Fruit fly (Drosophila melanogaster) whole organism, embryonic: ENCODE measurements around the gene dmrt11E.
A peak's percentile ranks its signal among the peaks of the same experiment; 100 is the strongest.

ENCODE experiments used
- Adf1 ChIP-seq: fragments of 200-800 bp; sonication (Bioruptor generic); IDR thresholded peaks from 2 replicates; pipeline ENCODE4 v1.3.6; 2022; ENCODE audit warnings: missing biosample characterization, missing genetic modification characterization
- Aef1 ChIP-seq: fragments of 200-800 bp; sonication (Bioruptor generic); IDR thresholded peaks from 3 replicates; pipeline ENCODE4 v1.3.6; 2022; ENCODE audit warnings: missing biosample characterization, missing genetic modification characterization
- Atf6 ChIP-seq: fragments of 200-800 bp; sonication (Bioruptor generic); IDR thresholded peaks from 2 replicates; pipeline ENCODE4 v1.3.6; 2022; ENCODE audit warnings: missing biosample characterization, missing genetic modification characterization
- B-H2 ChIP-seq: fragments of 200-800 bp; sonication (Bioruptor generic); optimal IDR thresholded peaks from 2 replicates; lab custom pipeline; 2018; ENCODE audit warnings: missing biosample characterization, mild to moderate bottlenecking, missing genetic modification characterization
- Bteb2 ChIP-seq: fragments of 200-800 bp; sonication (Bioruptor generic); optimal IDR thresholded peaks from 2 replicates; lab custom pipeline; 2016; ENCODE audit warnings: missing biosample characterization, missing genetic modification characterization
- CG1024 ChIP-seq: fragments of 200-800 bp; sonication (Bioruptor generic); IDR thresholded peaks from 2 replicates; pipeline ENCODE4 v1.3.6; 2022; ENCODE audit warnings: missing biosample characterization, missing genetic modification characterization
- CG10543 ChIP-seq: fragments of 200-800 bp; sonication (Bioruptor generic); optimal IDR thresholded peaks from 3 replicates; lab custom pipeline; 2017; ENCODE audit warnings: missing biosample characterization, mild to moderate bottlenecking, missing genetic modification characterization, moderate library complexity
- CG11456 ChIP-seq: fragments of 200-800 bp; sonication (Bioruptor generic); IDR thresholded peaks from 3 replicates; pipeline ENCODE4 v1.3.6; 2022; ENCODE audit warnings: missing biosample characterization, missing genetic modification characterization
- CG12769 ChIP-seq: fragments of 200-800 bp; sonication (Bioruptor generic); optimal IDR thresholded peaks from 2 replicates; lab custom pipeline; 2019; ENCODE audit warnings: missing biosample characterization, mild to moderate bottlenecking, missing genetic modification characterization, moderate library complexity
- CG13287 ChIP-seq: fragments of 200-800 bp; sonication (Bioruptor generic); IDR thresholded peaks from 2 replicates; pipeline ENCODE4 v1.3.6; 2022; ENCODE audit warnings: missing biosample characterization, missing genetic modification characterization; ENCODE audit not compliant: partially characterized antibody
- CG31441 ChIP-seq: fragments of 200-800 bp; sonication (Bioruptor generic); IDR thresholded peaks from 2 replicates; pipeline ENCODE4 v1.3.6; 2022; ENCODE audit warnings: missing biosample characterization, missing genetic modification characterization
- CG32532 ChIP-seq: fragments of 200-800 bp; sonication (Bioruptor generic); IDR thresholded peaks from 2 replicates; pipeline ENCODE4 v1.3.6; 2022; ENCODE audit warnings: missing biosample characterization, missing genetic modification characterization
- CG32767 ChIP-seq: fragments of 200-800 bp; sonication (Bioruptor generic); IDR thresholded peaks from 2 replicates; pipeline ENCODE4 v1.3.6; 2022; ENCODE audit warnings: missing biosample characterization, missing genetic modification characterization
- CG32772 ChIP-seq: fragments of 200-800 bp; sonication (Bioruptor generic); IDR thresholded peaks from 2 replicates; pipeline ENCODE4 v1.3.6; 2022; ENCODE audit warnings: missing biosample characterization, missing genetic modification characterization
- CG34376 ChIP-seq: fragments of 200-800 bp; sonication (Bioruptor generic); optimal IDR thresholded peaks from 2 replicates; lab custom pipeline; 2018; ENCODE audit warnings: missing biosample characterization, mild to moderate bottlenecking, missing genetic modification characterization
- CG34422 ChIP-seq: fragments of 200-800 bp; sonication (Bioruptor generic); IDR thresholded peaks from 3 replicates; pipeline ENCODE4 v1.3.6; 2022; ENCODE audit warnings: missing biosample characterization, missing genetic modification characterization
- CG3847 ChIP-seq: fragments of 200-800 bp; sonication (Bioruptor generic); IDR thresholded peaks from 2 replicates; pipeline ENCODE4 v1.3.6; 2022; ENCODE audit warnings: missing biosample characterization, missing genetic modification characterization
- CG6175 ChIP-seq: fragments of 200-800 bp; sonication (Bioruptor generic); IDR thresholded peaks from 3 replicates; pipeline ENCODE4 v1.3.6; 2022; ENCODE audit warnings: missing biosample characterization, missing genetic modification characterization
- CG7357 ChIP-seq: fragments of 200-800 bp; sonication (Bioruptor generic); IDR thresholded peaks from 3 replicates; pipeline ENCODE4 v1.3.6; 2022; ENCODE audit warnings: missing biosample characterization, missing genetic modification characterization
- CG8290 ChIP-seq, 3 experiments: fragments of 200-800 bp; sonication (Bioruptor generic); optimal IDR thresholded peaks; 2 replicates each; lab custom pipeline; 2016 to 2019; ENCODE audit warnings: missing biosample characterization in 3 of 3, missing genetic modification characterization in 3 of 3, mild to moderate bottlenecking in 2 of 3, moderate library complexity in 1 of 3
- Deaf1 ChIP-seq: fragments of 200-800 bp; optimal IDR thresholded peaks from 3 replicates; lab custom pipeline; 2019; ENCODE audit warnings: missing biosample characterization, mild to moderate bottlenecking, missing genetic modification characterization, moderate library complexity
- Dref ChIP-seq: fragments of 200-800 bp; sonication (Bioruptor generic); IDR thresholded peaks from 2 replicates; pipeline ENCODE4 v1.3.6; 2022; ENCODE audit warnings: missing biosample characterization, missing genetic modification characterization
- Drgx ChIP-seq: fragments of 200-800 bp; sonication (Bioruptor generic); IDR thresholded peaks from 2 replicates; pipeline ENCODE4 v1.3.6; 2022; ENCODE audit warnings: missing biosample characterization, missing genetic modification characterization
- HmgZ ChIP-seq: fragments of 200-800 bp; sonication (Bioruptor generic); optimal IDR thresholded peaks from 2 replicates; lab custom pipeline; 2018; ENCODE audit warnings: missing biosample characterization, mild to moderate bottlenecking, missing genetic modification characterization
- Hr78 ChIP-seq, 2 experiments: fragments of 200-800 bp in 1 of 2; fragments of >200 bp in 1 of 2; sonication (Bioruptor generic) in 1 of 2; optimal IDR thresholded peaks; 2 replicates each; lab custom pipeline; 2017 to 2019; ENCODE audit warnings: missing biosample characterization in 2 of 2, missing genetic modification characterization in 2 of 2, mild to moderate bottlenecking in 1 of 2, moderate library complexity in 1 of 2
- Lim3 ChIP-seq: fragments of 200-800 bp; sonication (Bioruptor generic); IDR thresholded peaks from 2 replicates; pipeline ENCODE4 v1.3.6; 2022; ENCODE audit warnings: missing biosample characterization, missing genetic modification characterization
- MBD-R2 ChIP-seq: fragments of 200-800 bp; sonication (Bioruptor generic); IDR thresholded peaks from 2 replicates; pipeline ENCODE4 v1.3.6; 2022; ENCODE audit warnings: missing biosample characterization, missing genetic modification characterization
- Meics ChIP-seq: fragments of 200-800 bp; sonication (Bioruptor generic); optimal IDR thresholded peaks from 2 replicates; lab custom pipeline; 2017; ENCODE audit warnings: missing biosample characterization, mild to moderate bottlenecking, missing genetic modification characterization
- Mrtf ChIP-seq: fragments of 200-800 bp; sonication (Bioruptor generic); IDR thresholded peaks from 3 replicates; pipeline ENCODE4 v1.3.6; 2022; ENCODE audit warnings: missing biosample characterization, missing genetic modification characterization
- NFAT ChIP-seq: fragments of 200-800 bp; sonication (Bioruptor generic); IDR thresholded peaks from 2 replicates; pipeline ENCODE4 v1.3.6; 2022; ENCODE audit warnings: missing biosample characterization, missing genetic modification characterization
- Nf-YB ChIP-seq: fragments of 200-800 bp; sonication (Bioruptor generic); optimal IDR thresholded peaks from 3 replicates; lab custom pipeline; 2019; ENCODE audit warnings: missing biosample characterization, mild to moderate bottlenecking, missing genetic modification characterization, moderate library complexity
- Pdp1 ChIP-seq, 2 experiments: fragments of 200-800 bp; sonication (Bioruptor generic); optimal IDR thresholded peaks; 3 replicates each; lab custom pipeline; 2016; ENCODE audit warnings: missing biosample characterization in 2 of 2, missing genetic modification characterization in 2 of 2, mild to moderate bottlenecking in 1 of 2, moderate library complexity in 1 of 2
- Rfx ChIP-seq: fragments of 200-800 bp; sonication (Bioruptor generic); IDR thresholded peaks from 2 replicates; pipeline ENCODE4 v1.3.6; 2022; ENCODE audit warnings: missing biosample characterization, missing genetic modification characterization
- Trl ChIP-seq, 3 experiments: fragments of >200 bp in 2 of 3; fragments of 200-800 bp in 1 of 3; sonication (Bioruptor generic) in 1 of 3; optimal IDR thresholded peaks; 2 replicates in 1 of 3; 3 replicates in 2 of 3; lab custom pipeline; 2016 to 2017; ENCODE audit warnings: missing biosample characterization in 1 of 3, missing genetic modification characterization in 1 of 3
- abd-A ChIP-seq: fragments of 200-800 bp; sonication (Bioruptor generic); optimal IDR thresholded peaks from 3 replicates; lab custom pipeline; 2019; ENCODE audit warnings: missing biosample characterization, mild to moderate bottlenecking, missing genetic modification characterization, moderate library complexity
- amos ChIP-seq: fragments of 200-800 bp; sonication (Bioruptor generic); IDR thresholded peaks from 2 replicates; pipeline ENCODE4 v1.3.6; 2022; ENCODE audit warnings: missing biosample characterization, missing genetic modification characterization; ENCODE audit not compliant: partially characterized antibody
- chinmo ChIP-seq: fragments of 200-800 bp; sonication (Bioruptor generic); IDR thresholded peaks from 4 replicates; pipeline ENCODE4 v1.3.6; 2022; ENCODE audit warnings: missing biosample characterization, missing genetic modification characterization; ENCODE audit not compliant: partially characterized antibody
- ci ChIP-seq: fragments of 200-800 bp; sonication (Bioruptor generic); IDR thresholded peaks from 3 replicates; pipeline ENCODE4 v1.3.6; 2022; ENCODE audit warnings: missing biosample characterization, missing genetic modification characterization
- corto ChIP-seq: fragments of 200-800 bp; sonication (Bioruptor generic); optimal IDR thresholded peaks from 2 replicates; lab custom pipeline; 2016; ENCODE audit warnings: missing biosample characterization, mild to moderate bottlenecking, missing genetic modification characterization, moderate library complexity
- crol ChIP-seq: fragments of 200-800 bp; sonication (Bioruptor generic); IDR thresholded peaks from 2 replicates; pipeline ENCODE4 v1.3.6; 2022; ENCODE audit warnings: missing biosample characterization, missing genetic modification characterization
- klu ChIP-seq: fragments of 200-800 bp; sonication (Bioruptor generic); IDR thresholded peaks from 2 replicates; pipeline ENCODE4 v1.3.6; 2022; ENCODE audit warnings: missing biosample characterization, missing genetic modification characterization
- mirr ChIP-seq: fragments of 200-800 bp; sonication (Bioruptor generic); optimal IDR thresholded peaks from 3 replicates; lab custom pipeline; 2018; ENCODE audit warnings: missing biosample characterization, mild to moderate bottlenecking, missing genetic modification characterization
- onecut ChIP-seq: fragments of 200-800 bp; sonication (Bioruptor generic); IDR thresholded peaks from 2 replicates; pipeline ENCODE4 v1.3.6; 2022; ENCODE audit warnings: missing biosample characterization, missing genetic modification characterization
- otp ChIP-seq: fragments of 200-800 bp; sonication (Bioruptor generic); IDR thresholded peaks from 3 replicates; pipeline ENCODE4, ENCODE4 v1.3.6; 2022; ENCODE audit warnings: missing biosample characterization, missing genetic modification characterization
- rib ChIP-seq: fragments of 200-800 bp; sonication (Bioruptor generic); IDR thresholded peaks from 2 replicates; pipeline ENCODE4 v1.3.6; 2022; ENCODE audit warnings: missing biosample characterization, missing genetic modification characterization
- sd ChIP-seq: fragments of 200-800 bp; sonication (Bioruptor generic); optimal IDR thresholded peaks from 3 replicates; lab custom pipeline; 2018; ENCODE audit warnings: missing biosample characterization, mild to moderate bottlenecking, missing genetic modification characterization, moderate library complexity
- sr ChIP-seq: fragments of 200-800 bp; sonication (Bioruptor generic); IDR thresholded peaks from 3 replicates; pipeline ENCODE4 v1.3.6; 2022; ENCODE audit warnings: missing biosample characterization, missing genetic modification characterization

dmrt11E gene

dm6 chrX:13395020-13395419 lies 27.0 kb downstream of the dmrt11E start (continued):
- TF ChIP-seq Trl (optimal IDR thresholded peaks at IDR 0.05; lab: Kevin White, UChicago), result peak; percentile 44 to 61
- TF ChIP-seq Trl (GFP tag; optimal IDR thresholded peaks at IDR 0.05; lab: Kevin White, UChicago), result no peak
- TF ChIP-seq abd-A (tag; lab: Kevin White, UChicago), result no peak
- no peak for TF ChIP-seq CG32767 (GFP tag; lab: Robert Waterston, UW)
- TF ChIP-seq Mrtf (GFP tag; lab: Robert Waterston, UW), result no peak
- TF ChIP-seq Pdp1 (GFP tag; optimal IDR thresholded peaks at IDR 0.05; lab: Kevin White, UChicago), result peak in 1 of 2 experiments; percentile 55
- TF ChIP-seq CG1024 (GFP tag; lab: Robert Waterston, UW), result no peak
- TF ChIP-seq otp (GFP tag; lab: Robert Waterston, UW), result no peak
- no peak for TF ChIP-seq Lim3
- no peak for TF ChIP-seq Bteb2
- TF ChIP-seq Deaf1 (tag; lab: Kevin White, UChicago), result no peak
- TF ChIP-seq crol, result 0 out of 2 replicates have a peak, but pooled peaks have one; percentile 6
- 0 out of 4 replicates have a peak, but pooled peaks have one; percentile 53 for TF ChIP-seq chinmo (GFP tag; lab: Robert Waterston, UW)
- TF ChIP-seq corto (GFP tag; lab: Kevin White, UChicago), result no peak

- TF ChIP-seq sd, result peak; percentile 23
- TF ChIP-seq HmgZ (tag; lab: Kevin White, UChicago), result peak; percentile 24
- TF ChIP-seq Atf6 (GFP tag; lab: Robert Waterston, UW), result no peak
- peak; percentile 35 for TF ChIP-seq abd-A (tag; lab: Kevin White, UChicago)
- no peak for TF ChIP-seq CG8290 (GFP tag; optimal IDR thresholded peaks at IDR 0.05; lab: Kevin White, UChicago)
- peak in 1 of 2 experiments; percentile 50 for TF ChIP-seq CG8290 (tag; optimal IDR thresholded peaks at IDR 0.05; lab: Kevin White, UChicago)
- peak; percentile 67 for TF ChIP-seq mirr (GFP tag; lab: Kevin White, UChicago)
- no peak for TF ChIP-seq Nf-YB (GFP tag; lab: Kevin White, UChicago)
- TF ChIP-seq MBD-R2, result peak; percentile 28; the same call in 1 of the 2 replicates
- peak; percentile 13; the same call in 1 of the 2 replicates for TF ChIP-seq CG13287
- TF ChIP-seq Meics (GFP tag; lab: Kevin White, UChicago), result no peak
- TF ChIP-seq ci (GFP tag; lab: Robert Waterston, UW), result 0 out of 3 replicates have a peak, but pooled peaks have one; percentile 47
- peak; percentile 30; the same call in 1 of the 2 replicates for TF ChIP-seq amos (GFP tag; lab: Robert Waterston, UW)
- peak; percentile 39 for TF ChIP-seq CG34376 (GFP tag; lab: Kevin White, UChicago)
- 0 out of 2 replicates have a peak, but pooled peaks have one; percentile 6 for TF ChIP-seq CG32532 (GFP tag; lab: Robert Waterston, UW)
- peak; percentile 70 for TF ChIP-seq Aef1 (GFP tag; lab: Robert Waterston, UW)
- TF ChIP-seq CG10543 (GFP tag; lab: Kevin White, UChicago), result peak; percentile 86
- peak; percentile 97 for TF ChIP-seq chinmo (GFP tag; lab: Robert Waterston, UW)
- peak; percentile 49 for TF ChIP-seq B-H2 (GFP tag; lab: Kevin White, UChicago)
- no peak for TF ChIP-seq CG7357 (GFP tag; lab: Robert Waterston, UW)
- 0 out of 3 replicates have a peak, but pooled peaks have one; percentile 25 for TF ChIP-seq CG34422
- TF ChIP-seq NFAT (GFP tag; lab: Robert Waterston, UW), result peak; percentile 68
- peak; percentile 29; the same call in 1 of the 2 replicates for TF ChIP-seq Drgx (GFP tag; lab: Robert Waterston, UW)
- peak; percentile 99 for TF ChIP-seq crol
- peak; percentile 72 for TF ChIP-seq CG12769 (tag; lab: Kevin White, UChicago)
- TF ChIP-seq CG11456 (GFP tag; lab: Robert Waterston, UW), result no peak
- 0 out of 2 replicates have a peak, but pooled peaks have one; percentile 28 for TF ChIP-seq Dref (GFP tag; lab: Robert Waterston, UW)
- peak; percentile 85 for TF ChIP-seq CG6175
- peak; percentile 5; the same call in 1 of the 2 replicates for TF ChIP-seq Rfx
- peak; percentile 76 for TF ChIP-seq Adf1 (GFP tag; lab: Robert Waterston, UW)
- peak; percentile 56 for TF ChIP-seq onecut (GFP tag; lab: Robert Waterston, UW)
- TF ChIP-seq sr (GFP tag; lab: Robert Waterston, UW), result peak; percentile 71; the same call in 2 of the 3 replicates
- peak; percentile 60; the same call in 1 of the 2 replicates for TF ChIP-seq klu (GFP tag; lab: Robert Waterston, UW)
- TF ChIP-seq CG31441 (GFP tag; lab: Robert Waterston, UW), result no peak
- TF ChIP-seq CG3847 (GFP tag; lab: Robert Waterston, UW), result no peak
- TF ChIP-seq rib, result peak; percentile 92
- TF ChIP-seq otp (GFP tag; lab: Robert Waterston, UW), result no peak
- TF ChIP-seq CG32772 (GFP tag; lab: Robert Waterston, UW), result no peak
- TF ChIP-seq Hr78 (GFP tag; optimal IDR thresholded peaks at IDR 0.05; lab: Kevin White, UChicago), result no peak
These were observed 28.0 kb downstream of the dmrt11E start for dm6 chrX:13395988-13396377.
